Worm (Caenorhabditis elegans) whole organism, early embryonic: ENCODE data around the gene srab-17.

Source experiments
- B0310.2 ChIP-seq: sonication (generic microtip); optimal IDR thresholded peaks from 2 replicates; lab custom pipeline; 2016; ENCODE audit warnings: mild to moderate bottlenecking, missing genetic modification characterization, missing compliant biosample characterization
- F13C5.2 ChIP-seq: sonication (generic microtip); optimal IDR thresholded peaks from 2 replicates; lab custom pipeline; 2017; ENCODE audit warnings: mild to moderate bottlenecking, missing genetic modification characterization, inconsistent platforms, missing compliant biosample characterization
- aly-1 ChIP-seq: sonication (generic microtip); optimal IDR thresholded peaks from 2 replicates; lab custom pipeline; 2016; ENCODE audit warnings: missing genetic modification characterization, missing compliant biosample characterization
- ama-1 ChIP-seq: fragments of 150-350 bp; optimal IDR thresholded peaks from 2 replicates; lab custom pipeline; 2014
- ceh-13 ChIP-seq: fragments of 200-800 bp; sonication (Bioruptor generic); optimal IDR thresholded peaks from 2 replicates; lab custom pipeline; 2018; ENCODE audit warnings: mild to moderate bottlenecking, missing genetic modification characterization, missing compliant biosample characterization
- ceh-36 ChIP-seq: sonication (generic microtip); optimal IDR thresholded peaks from 2 replicates; lab custom pipeline; 2016; ENCODE audit warnings: missing genetic modification characterization, inconsistent platforms, missing compliant biosample characterization
- ets-7 ChIP-seq: sonication (generic microtip); optimal IDR thresholded peaks from 2 replicates; lab custom pipeline; 2016; ENCODE audit warnings: missing genotype, missing genetic modification characterization, missing compliant biosample characterization
- flt-1 ChIP-seq: fragments of 200-800 bp; sonication (Bioruptor generic); IDR thresholded peaks from 2 replicates; pipeline ENCODE4 v1.3.6; 2022; ENCODE audit warnings: missing genetic modification characterization, missing compliant biosample characterization
- hmbx-1 ChIP-seq: sonication (generic microtip); optimal IDR thresholded peaks from 2 replicates; lab custom pipeline; 2016; ENCODE audit warnings: mild to moderate bottlenecking, missing genetic modification characterization, missing compliant biosample characterization
- hmg-4 ChIP-seq: fragments of 200-800 bp; sonication (Bioruptor generic); optimal IDR thresholded peaks from 2 replicates; lab custom pipeline; 2018; ENCODE audit warnings: mild to moderate bottlenecking, missing genetic modification characterization, missing compliant biosample characterization
- hnd-1 ChIP-seq: sonication (generic microtip); optimal IDR thresholded peaks from 2 replicates; lab custom pipeline; 2016; ENCODE audit warnings: missing genetic modification characterization, missing compliant biosample characterization
- pes-1 ChIP-seq: fragments of 200-800 bp; sonication (Bioruptor generic); IDR thresholded peaks from 2 replicates; pipeline ENCODE4 v1.3.6; 2022; ENCODE audit warnings: missing genetic modification reagents, missing genetic modification characterization, missing compliant biosample characterization
- scrt-1 ChIP-seq: fragments of 200-800 bp; sonication (Bioruptor generic); IDR thresholded peaks from 2 replicates; pipeline ENCODE4 v1.3.6; 2022; ENCODE audit warnings: missing genetic modification characterization, missing compliant biosample characterization
- sea-1 ChIP-seq: fragments of 200-800 bp; sonication (Bioruptor generic); conservative IDR thresholded peaks from 2 replicates; pipeline ENCODE4 v1.3.6; 2022; ENCODE audit warnings: missing genetic modification characterization, missing compliant biosample characterization
- tbx-11 ChIP-seq: fragments of 200-800 bp; sonication (Bioruptor generic); IDR thresholded peaks from 2 replicates; pipeline ENCODE4 v1.3.6; 2022; ENCODE audit warnings: missing genetic modification characterization, missing compliant biosample characterization
- tbx-37 ChIP-seq: fragments of 200-800 bp; sonication (Bioruptor generic); conservative IDR thresholded peaks from 2 replicates; pipeline ENCODE4 v1.3.6; 2022; ENCODE audit warnings: missing genetic modification reagents, missing genetic modification characterization, missing compliant biosample characterization
- tra-4 ChIP-seq: sonication (generic microtip); optimal IDR thresholded peaks from 2 replicates; lab custom pipeline; 2017; ENCODE audit warnings: missing genetic modification characterization, missing compliant biosample characterization

The srab-17 gene

ce11 chrV:9868311-9868710 is at the start of gene srab-17:
TSS of gene srab-17 (minus strand) at chrV:9868411.
- no peak for TF ChIP-seq pes-1 (GFP tag; lab: Robert Waterston, UW)
- TF ChIP-seq ama-1, result no peak
- TF ChIP-seq tbx-11 (GFP tag; lab: Robert Waterston, UW), result no peak
- TF ChIP-seq ets-7 (tag; lab: Kevin White, UChicago), result no peak
- no peak for TF ChIP-seq aly-1 (tag; lab: Kevin White, UChicago)
- no peak for TF ChIP-seq flt-1
- TF ChIP-seq ceh-36, result no peak
- TF ChIP-seq hnd-1 (tag; lab: Kevin White, UChicago), result no peak
- no peak for TF ChIP-seq sea-1 (GFP tag; lab: Robert Waterston, UW)
- TF ChIP-seq F13C5.2 (tag; lab: Kevin White, UChicago), result no peak
- TF ChIP-seq scrt-1 (GFP tag; lab: Robert Waterston, UW), result no peak
- TF ChIP-seq tra-4 (tag; lab: Kevin White, UChicago), result no peak
- no peak for TF ChIP-seq tbx-37 (GFP tag; lab: Robert Waterston, UW)
- no peak for TF ChIP-seq ceh-13 (GFP tag; lab: Kevin White, UChicago)
- no peak for TF ChIP-seq hmg-4 (GFP tag; lab: Kevin White, UChicago)
- no peak for TF ChIP-seq hmbx-1
- TF ChIP-seq B0310.2 (tag; lab: Kevin White, UChicago), result no peak

ce11 chrV:9916665-9917064 is 48.5 kb upstream of the srab-17 start, which contains the start of gene C50H2.4:
TSS of gene C50H2.4 (plus strand) at chrV:9916965.
- TF ChIP-seq hmg-4 (GFP tag; lab: Kevin White, UChicago) (no peak), pes-1 (GFP tag; lab: Robert Waterston, UW) (no peak), B0310.2 (tag; lab: Kevin White, UChicago) (no peak), F13C5.2 (tag; lab: Kevin White, UChicago) (no peak), tbx-11 (GFP tag; lab: Robert Waterston, UW) (no peak)

- TF ChIP-seq hmg-4 (GFP tag; lab: Kevin White, UChicago) (no peak), ama-1 (no peak), ets-7 (tag; lab: Kevin White, UChicago) (no peak), tbx-11 (GFP tag; lab: Robert Waterston, UW) (no peak), F13C5.2 (tag; lab: Kevin White, UChicago) (no peak), tra-4 (tag; lab: Kevin White, UChicago) (no peak), ceh-13 (GFP tag; lab: Kevin White, UChicago) (no peak), sea-1 (GFP tag; lab: Robert Waterston, UW) (no peak), ceh-36 (no peak), pes-1 (GFP tag; lab: Robert Waterston, UW) (no peak), aly-1 (tag; lab: Kevin White, UChicago) (no peak)
Observed at ce11 chrV:9915021-9915420, 46.8 kb upstream of the srab-17 start, which contains the start of gene mec-9. TSS of gene mec-9 (minus strand) at chrV:9915121.

ce11 chrV:9913863-9914262 is 45.7 kb upstream of the srab-17 start, which contains the start of gene fipr-10:
TSS of gene fipr-10 (plus strand) at chrV:9914163.
- TF ChIP-seq flt-1 (no peak), scrt-1 (GFP tag; lab: Robert Waterston, UW) (no peak), tbx-11 (GFP tag; lab: Robert Waterston, UW) (no peak), tbx-37 (GFP tag; lab: Robert Waterston, UW) (no peak)

ce11 chrV:9911165-9911564 is 43.0 kb upstream of the srab-17 start:
- TF ChIP-seq sea-1 (GFP tag; lab: Robert Waterston, UW), result no peak
- no peak for TF ChIP-seq ama-1
- no peak for TF ChIP-seq tbx-11 (GFP tag; lab: Robert Waterston, UW)
- no peak for TF ChIP-seq tbx-37 (GFP tag; lab: Robert Waterston, UW)
- no peak for TF ChIP-seq flt-1
- TF ChIP-seq F13C5.2 (tag; lab: Kevin White, UChicago), result no peak
- TF ChIP-seq ceh-13 (GFP tag; lab: Kevin White, UChicago), result no peak
- TF ChIP-seq hnd-1 (tag; lab: Kevin White, UChicago), result no peak
- no peak for TF ChIP-seq aly-1 (tag; lab: Kevin White, UChicago)
- no peak for TF ChIP-seq hmbx-1
- no peak for TF ChIP-seq tra-4 (tag; lab: Kevin White, UChicago)
- no peak for TF ChIP-seq scrt-1 (GFP tag; lab: Robert Waterston, UW)
- TF ChIP-seq B0310.2 (tag; lab: Kevin White, UChicago), result no peak
- no peak for TF ChIP-seq ets-7 (tag; lab: Kevin White, UChicago)
- no peak for TF ChIP-seq hmg-4 (GFP tag; lab: Kevin White, UChicago)
- TF ChIP-seq pes-1 (GFP tag; lab: Robert Waterston, UW), result no peak
- no peak for TF ChIP-seq ceh-36

ce11 chrV:9909624-9910023 is 41.4 kb upstream of the srab-17 start:
- TF ChIP-seq B0310.2 (tag; lab: Kevin White, UChicago) (no peak), flt-1 (no peak), ama-1 (no peak), ceh-13 (GFP tag; lab: Kevin White, UChicago) (no peak), ceh-36 (no peak), hmg-4 (GFP tag; lab: Kevin White, UChicago) (no peak), hnd-1 (tag; lab: Kevin White, UChicago) (no peak), ets-7 (tag; lab: Kevin White, UChicago) (no peak), aly-1 (tag; lab: Kevin White, UChicago) (no peak), tbx-37 (GFP tag; lab: Robert Waterston, UW) (no peak), hmbx-1 (no peak), F13C5.2 (tag; lab: Kevin White, UChicago) (no peak), tbx-11 (GFP tag; lab: Robert Waterston, UW) (no peak), sea-1 (GFP tag; lab: Robert Waterston, UW) (no peak), tra-4 (tag; lab: Kevin White, UChicago) (no peak), scrt-1 (GFP tag; lab: Robert Waterston, UW) (no peak)

- TF ChIP-seq aly-1 (tag; lab: Kevin White, UChicago), result no peak
- TF ChIP-seq hnd-1 (tag; lab: Kevin White, UChicago), result no peak
- no peak for TF ChIP-seq pes-1 (GFP tag; lab: Robert Waterston, UW)
- TF ChIP-seq ets-7 (tag; lab: Kevin White, UChicago), result no peak
- TF ChIP-seq scrt-1 (GFP tag; lab: Robert Waterston, UW), result no peak
- TF ChIP-seq B0310.2 (tag; lab: Kevin White, UChicago), result no peak
- TF ChIP-seq tra-4 (tag; lab: Kevin White, UChicago), result no peak
- no peak for TF ChIP-seq hmbx-1
- TF ChIP-seq ama-1, result no peak
- TF ChIP-seq tbx-37 (GFP tag; lab: Robert Waterston, UW), result no peak
- TF ChIP-seq ceh-13 (GFP tag; lab: Kevin White, UChicago), result no peak
- no peak for TF ChIP-seq ceh-36
- TF ChIP-seq sea-1 (GFP tag; lab: Robert Waterston, UW), result no peak
- TF ChIP-seq tbx-11 (GFP tag; lab: Robert Waterston, UW), result no peak
- no peak for TF ChIP-seq F13C5.2 (tag; lab: Kevin White, UChicago)
Observed at ce11 chrV:9907205-9907604, 39.0 kb upstream of the srab-17 start.
